Worm (Caenorhabditis elegans): ENCODE data around the gene srd-25.

- TF ChIP-seq nhr-76 (tag; optimal IDR thresholded peaks at IDR 0.05) (no peak), elt-3 (tag; optimal IDR thresholded peaks at IDR 0.05) (no peak), tbx-2 (tag; optimal IDR thresholded peaks at IDR 0.05) (no peak), mdl-1 (tag; optimal IDR thresholded peaks at IDR 0.05) (no peak), nhr-11 (tag; optimal IDR thresholded peaks at IDR 0.05) (no peak), nhr-237 (tag; optimal IDR thresholded peaks at IDR 0.05) (no peak), zag-1 (tag; optimal IDR thresholded peaks at IDR 0.05) (no peak), xbp-1 (tag; optimal IDR thresholded peaks at IDR 0.05) (no peak), aly-2 (tag; optimal IDR thresholded peaks at IDR 0.05) (no peak)
Observed at ce11 chrV:7609698-7610420, 22.0 kb upstream of the srd-25 start, which contains the start of the genes folt-3 and clec-214.
